Worm (Caenorhabditis elegans): Measurements from ENCODE around the gene fbxa-88.

DNA sequence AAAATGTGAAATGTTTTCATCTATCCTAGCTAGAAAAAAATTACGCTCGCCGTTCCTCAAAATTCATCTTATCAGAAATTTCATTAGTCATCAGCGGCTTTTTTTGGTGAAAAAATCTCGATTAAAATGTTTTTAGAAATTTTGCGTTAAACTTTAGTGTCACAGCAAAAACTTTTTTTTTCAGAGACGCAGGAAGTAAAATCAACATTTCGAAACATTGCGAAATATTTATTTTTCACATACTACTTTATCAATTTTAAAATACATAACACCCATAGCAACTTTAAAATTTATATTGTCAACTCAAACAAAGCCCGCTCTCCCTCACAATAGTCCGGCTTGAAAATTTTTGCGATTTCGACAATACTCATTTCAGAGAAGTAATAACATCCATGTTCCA lies 10.7 kb downstream of the fbxa-88 start:
- TF ChIP-seq unc-62 (GFP tag; optimal IDR thresholded peaks at IDR 0.05) (no peak), nhr-76 (tag; optimal IDR thresholded peaks at IDR 0.05) (no peak), elt-3 (tag; optimal IDR thresholded peaks at IDR 0.05) (no peak), nhr-237 (tag; optimal IDR thresholded peaks at IDR 0.05) (no peak)
